Fruit fly (Drosophila melanogaster): ENCODE data around the gene ND-20L.

The ND-20L gene

dm6 chr3R:29478952-29479538, 36.5 kb upstream of the ND-20L start (continued):
- TF ChIP-seq CG3065 (GFP tag; optimal IDR thresholded peaks at IDR 0.05) = no peak
- TF ChIP-seq sisA (GFP tag; IDR thresholded peaks at IDR 0.05) = peak; percentile 74
- TF ChIP-seq Taf1 (GFP tag; IDR thresholded peaks at IDR 0.05) = peak; percentile 36
- TF ChIP-seq fd102C (GFP tag; optimal IDR thresholded peaks at IDR 0.05) = no peak
- TF ChIP-seq CG18011 (GFP tag; optimal IDR thresholded peaks at IDR 0.05) = peak; percentile 37
- peak; percentile 24; the same call in 1 of the 2 replicates for TF ChIP-seq tna (GFP tag; IDR thresholded peaks at IDR 0.05; ENCODE audit: partially characterized antibody)
- TF ChIP-seq Bgb (GFP tag; IDR thresholded peaks at IDR 0.05; ENCODE audit: partially characterized antibody) = peak; percentile 29; the same call in 1 of the 2 replicates
- TF ChIP-seq CG17612 (GFP tag; IDR thresholded peaks at IDR 0.05) = no peak
- no peak for TF ChIP-seq nerfin-2 (GFP tag; IDR thresholded peaks at IDR 0.05; ENCODE audit: partially characterized antibody)
- TF ChIP-seq Poxn (GFP tag; IDR thresholded peaks at IDR 0.05) = peak; percentile 45; the same call in 1 of the 2 replicates
- peak; percentile 69 for TF ChIP-seq Asciz (GFP tag; optimal IDR thresholded peaks at IDR 0.05)
- TF ChIP-seq CG10366 (GFP tag; IDR thresholded peaks at IDR 0.05) = peak; percentile 77
- peak; percentile 26 for TF ChIP-seq MTF-1 (GFP tag; optimal IDR thresholded peaks at IDR 0.05; ENCODE audit: borderline replicate concordance)
- TF ChIP-seq ind (GFP tag; optimal IDR thresholded peaks at IDR 0.05) = peak; percentile 15
- TF ChIP-seq CG32767 (GFP tag; IDR thresholded peaks at IDR 0.05) = 0 out of 2 replicates have a peak, but pooled peaks have one; percentile 15
- no peak for TF ChIP-seq CG4282 (GFP tag; optimal IDR thresholded peaks at IDR 0.05)
- TF ChIP-seq sr (GFP tag; IDR thresholded peaks at IDR 0.05) = 0 out of 3 replicates have a peak, but pooled peaks have one; percentile 26
- TF ChIP-seq HmgZ (tag; optimal IDR thresholded peaks at IDR 0.05) = peak; percentile 59
- no peak for TF ChIP-seq pb (GFP tag; optimal IDR thresholded peaks at IDR 0.05)
- no peak for TF ChIP-seq Antp (GFP tag; optimal IDR thresholded peaks at IDR 0.05)
- peak; percentile 70 for TF ChIP-seq CG12071 (GFP tag; optimal IDR thresholded peaks at IDR 0.05)
- TF ChIP-seq Hr51 (GFP tag; optimal IDR thresholded peaks at IDR 0.05) = peak in 1 of 2 experiments; percentile 84
- TF ChIP-seq bab2 (GFP tag; optimal IDR thresholded peaks at IDR 0.05) = peak; percentile 8
- peak in 1 of 2 experiments; percentile 82 for TF ChIP-seq Eip74EF (GFP tag; optimal IDR thresholded peaks at IDR 0.05)
- peak; percentile 92 for TF ChIP-seq sens (GFP tag)
- no peak for TF ChIP-seq Nf-YA (GFP tag; IDR thresholded peaks at IDR 0.05)
- TF ChIP-seq NC2α (GFP tag; optimal IDR thresholded peaks at IDR 0.05) = no peak
- TF ChIP-seq pnt (GFP tag; optimal IDR thresholded peaks at IDR 0.05) = peak; percentile 7
- no peak for TF ChIP-seq CG14710 (tag; optimal IDR thresholded peaks at IDR 0.05)
- no peak for TF ChIP-seq repo (GFP tag; optimal IDR thresholded peaks at IDR 0.05)
- peak; percentile 61 for TF ChIP-seq nom (GFP tag; optimal IDR thresholded peaks at IDR 0.05)
- TF ChIP-seq onecut (GFP tag; IDR thresholded peaks at IDR 0.05) = 0 out of 2 replicates have a peak, but pooled peaks have one; percentile 46
- peak; percentile 74 for TF ChIP-seq CG13424 (tag; optimal IDR thresholded peaks at IDR 0.05)
- peak; percentile 59; the same call in 1 of the 2 replicates for TF ChIP-seq Oaz (GFP tag; IDR thresholded peaks at IDR 0.05)
- peak; percentile 70 for TF ChIP-seq esg (GFP tag; conservative IDR thresholded peaks at IDR 0.05)
- TF ChIP-seq bbx (GFP tag; IDR thresholded peaks at IDR 0.05; ENCODE audit: partially characterized antibody) = peak; percentile 19; the same call in 1 of the 2 replicates
- no peak for TF ChIP-seq Atf3 (GFP tag; optimal IDR thresholded peaks at IDR 0.05)
- TF ChIP-seq grau (tag; optimal IDR thresholded peaks at IDR 0.05) = peak; percentile 94
- TF ChIP-seq tup (GFP tag; optimal IDR thresholded peaks at IDR 0.05) = no peak
- peak; percentile 49; the same call in 2 of the 3 replicates for TF ChIP-seq Aef1 (GFP tag; IDR thresholded peaks at IDR 0.05)
- TF ChIP-seq tgo (GFP tag; IDR thresholded peaks at IDR 0.05) = peak; percentile 62; the same call in 2 of the 3 replicates
- peak; percentile 81 for TF ChIP-seq CG2678 (tag; optimal IDR thresholded peaks at IDR 0.05)
- peak; percentile 69 for TF ChIP-seq Hand (GFP tag; optimal IDR thresholded peaks at IDR 0.05)
- TF ChIP-seq CG10959 (GFP tag; IDR thresholded peaks at IDR 0.05) = no peak
- TF ChIP-seq pho (GFP tag; optimal IDR thresholded peaks at IDR 0.05) = peak; percentile 10
- peak; percentile 75 for TF ChIP-seq tap (tag; optimal IDR thresholded peaks at IDR 0.05)
- TF ChIP-seq Bteb2 (GFP tag; optimal IDR thresholded peaks at IDR 0.05) = peak; percentile 36
- peak; percentile 51 for TF ChIP-seq CG1233 (GFP tag; optimal IDR thresholded peaks at IDR 0.05)
- TF ChIP-seq bcd (GFP tag; optimal IDR thresholded peaks at IDR 0.05) = peak; percentile 60
